Fruit fly (Drosophila melanogaster) whole organism, embryonic: Measurements from ENCODE around the gene CG9799.

ENCODE experiments used
- CG10209 ChIP-seq: fragments of 200-800 bp; sonication (Bioruptor generic); optimal IDR thresholded peaks from 3 replicates; lab custom pipeline; 2017; ENCODE audit warnings: missing biosample characterization, mild to moderate bottlenecking, missing genetic modification characterization, missing genetic modification reagents
- CG10431 ChIP-seq: fragments of 200-800 bp; sonication (Bioruptor generic); optimal IDR thresholded peaks from 3 replicates; lab custom pipeline; 2018; ENCODE audit warnings: missing biosample characterization, mild to moderate bottlenecking, missing genetic modification characterization
- CG10462 ChIP-seq: fragments of 200-800 bp; sonication (Bioruptor generic); optimal IDR thresholded peaks from 2 replicates; lab custom pipeline; 2016; ENCODE audit warnings: missing biosample characterization, missing genetic modification characterization
- CG10654 ChIP-seq: fragments of 200-800 bp; sonication (Bioruptor generic); optimal IDR thresholded peaks from 2 replicates; lab custom pipeline; 2016; ENCODE audit warnings: missing biosample characterization, missing genetic modification characterization
- CG11696 ChIP-seq: fragments of 200-800 bp; sonication (Bioruptor generic); IDR thresholded peaks from 2 replicates; pipeline ENCODE4 v1.3.6; 2022; ENCODE audit warnings: missing biosample characterization, missing genetic modification characterization
- CG11723 ChIP-seq: fragments of 200-800 bp; sonication (Bioruptor generic); optimal IDR thresholded peaks from 2 replicates; lab custom pipeline; 2017; ENCODE audit warnings: missing biosample characterization, mild to moderate bottlenecking, missing genetic modification characterization
- CG12155 ChIP-seq: fragments of 200-800 bp; sonication (Bioruptor generic); optimal IDR thresholded peaks from 3 replicates; lab custom pipeline; 2016; ENCODE audit warnings: missing biosample characterization, missing genetic modification characterization
- CG13894 ChIP-seq: fragments of 200-800 bp; sonication (Bioruptor generic); optimal IDR thresholded peaks from 3 replicates; lab custom pipeline; 2018; ENCODE audit warnings: missing biosample characterization, mild to moderate bottlenecking, missing genetic modification characterization, moderate library complexity
- CG14441 ChIP-seq: fragments of 200-800 bp; sonication (Bioruptor generic); IDR thresholded peaks from 2 replicates; pipeline ENCODE4 v1.3.6; 2022; ENCODE audit warnings: missing biosample characterization, missing genetic modification characterization
- CG1602 ChIP-seq: fragments of 200-800 bp; sonication (Bioruptor generic); optimal IDR thresholded peaks from 3 replicates; lab custom pipeline; 2016; ENCODE audit warnings: missing biosample characterization, missing genetic modification characterization
- CG17612 ChIP-seq: fragments of 200-800 bp; sonication (Bioruptor generic); IDR thresholded peaks from 2 replicates; pipeline ENCODE4 v1.3.6; 2022; ENCODE audit warnings: missing biosample characterization, missing genetic modification characterization
- CG18764 ChIP-seq: fragments of 200-800 bp; sonication (Bioruptor generic); optimal IDR thresholded peaks from 3 replicates; lab custom pipeline; 2016; ENCODE audit warnings: missing biosample characterization, missing genetic modification characterization
- CG2129 ChIP-seq: fragments of 200-800 bp; sonication (Bioruptor generic); IDR thresholded peaks from 2 replicates; pipeline ENCODE4 v1.3.6; 2022; ENCODE audit warnings: missing biosample characterization, missing genetic modification characterization; ENCODE audit not compliant: partially characterized antibody
- CG30020 ChIP-seq: fragments of 200-800 bp; optimal IDR thresholded peaks from 2 replicates; lab custom pipeline; 2019; ENCODE audit warnings: missing biosample characterization, mild to moderate bottlenecking, missing genetic modification characterization, moderate library complexity
- CG31224 ChIP-seq: fragments of 200-800 bp; sonication (Bioruptor generic); IDR thresholded peaks from 2 replicates; pipeline ENCODE4 v1.3.6; 2022; ENCODE audit warnings: missing biosample characterization, missing genetic modification characterization
- CG31388 ChIP-seq: fragments of 200-800 bp; sonication (Bioruptor generic); optimal IDR thresholded peaks from 2 replicates; lab custom pipeline; 2016; ENCODE audit warnings: missing biosample characterization, missing genetic modification characterization
- CG32532 ChIP-seq: fragments of 200-800 bp; sonication (Bioruptor generic); IDR thresholded peaks from 2 replicates; pipeline ENCODE4 v1.3.6; 2022; ENCODE audit warnings: missing biosample characterization, missing genetic modification characterization
- CG32767 ChIP-seq: fragments of 200-800 bp; sonication (Bioruptor generic); IDR thresholded peaks from 2 replicates; pipeline ENCODE4 v1.3.6; 2022; ENCODE audit warnings: missing biosample characterization, missing genetic modification characterization
- CG34376 ChIP-seq: fragments of 200-800 bp; sonication (Bioruptor generic); optimal IDR thresholded peaks from 2 replicates; lab custom pipeline; 2018; ENCODE audit warnings: missing biosample characterization, mild to moderate bottlenecking, missing genetic modification characterization
- CG34422 ChIP-seq: fragments of 200-800 bp; sonication (Bioruptor generic); IDR thresholded peaks from 3 replicates; pipeline ENCODE4 v1.3.6; 2022; ENCODE audit warnings: missing biosample characterization, missing genetic modification characterization
- CG3847 ChIP-seq: fragments of 200-800 bp; sonication (Bioruptor generic); IDR thresholded peaks from 2 replicates; pipeline ENCODE4 v1.3.6; 2022; ENCODE audit warnings: missing biosample characterization, missing genetic modification characterization
- CG4328 ChIP-seq: fragments of 200-800 bp; sonication (Bioruptor generic); optimal IDR thresholded peaks from 3 replicates; lab custom pipeline; 2017; ENCODE audit warnings: missing biosample characterization, missing genetic modification reagents, missing genetic modification characterization
- CG4404 ChIP-seq: fragments of 200-800 bp; sonication (Bioruptor generic); IDR thresholded peaks from 2 replicates; pipeline ENCODE4 v1.3.6; 2022; ENCODE audit warnings: missing biosample characterization, missing genetic modification characterization
- CG4707 ChIP-seq: fragments of 200-800 bp; sonication (Bioruptor generic); optimal IDR thresholded peaks from 2 replicates; lab custom pipeline; 2018; ENCODE audit warnings: missing biosample characterization, mild to moderate bottlenecking, missing genetic modification characterization, moderate library complexity
- CG4854 ChIP-seq: fragments of 200-800 bp; sonication (Bioruptor generic); optimal IDR thresholded peaks from 2 replicates; lab custom pipeline; 2016; ENCODE audit warnings: missing biosample characterization, missing genetic modification characterization, inconsistent platforms
- CG6683 ChIP-seq: fragments of 200-800 bp; sonication (Bioruptor generic); optimal IDR thresholded peaks from 2 replicates; lab custom pipeline; 2017; ENCODE audit warnings: missing biosample characterization, mild to moderate bottlenecking, missing genetic modification characterization, missing genetic modification reagents
- CG8359 ChIP-seq: fragments of 200-800 bp; sonication (Bioruptor generic); optimal IDR thresholded peaks from 2 replicates; lab custom pipeline; 2017; ENCODE audit warnings: missing biosample characterization, mild to moderate bottlenecking, missing genetic modification characterization, borderline replicate concordance
- CG8765 ChIP-seq: fragments of 200-800 bp; sonication (Bioruptor generic); IDR thresholded peaks from 2 replicates; pipeline ENCODE4 v1.3.6; 2022; ENCODE audit warnings: missing biosample characterization, missing genetic modification characterization
- CG9609 ChIP-seq: fragments of 200-800 bp; sonication (Bioruptor generic); optimal IDR thresholded peaks from 3 replicates; lab custom pipeline; 2016; ENCODE audit warnings: missing biosample characterization, missing genetic modification characterization
- Chrac-16 ChIP-seq: fragments of 200-800 bp; sonication (Bioruptor generic); optimal IDR thresholded peaks from 3 replicates; lab custom pipeline; 2016; ENCODE audit warnings: missing biosample characterization, missing genetic modification characterization
- CoRest ChIP-seq: fragments of 200-800 bp; sonication (Bioruptor generic); optimal IDR thresholded peaks from 3 replicates; lab custom pipeline; 2018; ENCODE audit warnings: missing biosample characterization, mild to moderate bottlenecking, missing genetic modification characterization, moderate library complexity
- Gsc ChIP-seq: fragments of 200-800 bp; sonication (Bioruptor generic); IDR thresholded peaks from 2 replicates; pipeline ENCODE4 v1.3.6; 2022; ENCODE audit warnings: missing biosample characterization, missing genetic modification characterization
- Hmx ChIP-seq: fragments of 200-800 bp; sonication (Bioruptor generic); optimal IDR thresholded peaks from 2 replicates; lab custom pipeline; 2016; ENCODE audit warnings: missing biosample characterization, missing genetic modification characterization
- Med ChIP-seq: fragments of 200-800 bp; sonication (Bioruptor generic); peaks from one replicate; lab custom pipeline; 2016; ENCODE audit warnings: missing biosample characterization, missing genetic modification characterization, mild to moderate bottlenecking, inconsistent platforms, moderate library complexity
- Opbp ChIP-seq: fragments of 200-800 bp; sonication (Bioruptor generic); IDR thresholded peaks from 3 replicates; pipeline ENCODE4 v1.3.6; 2022; ENCODE audit warnings: missing biosample characterization, missing genetic modification characterization; ENCODE audit not compliant: partially characterized antibody
- Ravus ChIP-seq: fragments of 200-800 bp; sonication (Bioruptor generic); IDR thresholded peaks from 2 replicates; pipeline ENCODE4 v1.3.6; 2022; ENCODE audit warnings: missing biosample characterization, missing genetic modification characterization
- Sry-δ ChIP-seq: fragments of 200-800 bp; sonication (Bioruptor generic); optimal IDR thresholded peaks from 2 replicates; lab custom pipeline; 2016; ENCODE audit warnings: missing biosample characterization, missing genetic modification characterization
- TFAM ChIP-seq: fragments of 200-800 bp; sonication (Bioruptor generic); optimal IDR thresholded peaks from 2 replicates; lab custom pipeline; 2017; ENCODE audit warnings: missing biosample characterization, missing genetic modification characterization, inconsistent platforms
- Usf ChIP-seq: fragments of 200-800 bp; sonication (Bioruptor generic); optimal IDR thresholded peaks from 2 replicates; lab custom pipeline; 2017; ENCODE audit warnings: missing genotype, missing biosample characterization, missing genetic modification characterization
- aop ChIP-seq: fragments of 200-800 bp; sonication (Bioruptor generic); IDR thresholded peaks from 2 replicates; pipeline ENCODE4 v1.3.6; 2022; ENCODE audit warnings: missing biosample characterization, missing genetic modification characterization
- cad ChIP-seq: fragments of >200 bp; optimal IDR thresholded peaks from 2 replicates; lab custom pipeline; 2017; ENCODE audit warnings: missing biosample characterization, missing genetic modification characterization
- danr ChIP-seq: fragments of 200-800 bp; sonication (Bioruptor generic); IDR thresholded peaks from 2 replicates; pipeline ENCODE4 v1.3.6; 2022; ENCODE audit warnings: missing biosample characterization, missing genetic modification characterization
- fd96Cb ChIP-seq: fragments of 200-800 bp; sonication (Bioruptor generic); optimal IDR thresholded peaks from 2 replicates; lab custom pipeline; 2018; ENCODE audit warnings: missing biosample characterization, mild to moderate bottlenecking, missing genetic modification characterization, moderate library complexity
- hb ChIP-seq: fragments of 200-800 bp; sonication (Bioruptor generic); IDR thresholded peaks from 3 replicates; pipeline ENCODE4 v1.3.6; 2022; ENCODE audit warnings: missing biosample characterization, missing genetic modification characterization; ENCODE audit not compliant: partially characterized antibody
- kah ChIP-seq: fragments of 200-800 bp; sonication (Bioruptor generic); optimal IDR thresholded peaks from 2 replicates; lab custom pipeline; 2018; ENCODE audit warnings: missing biosample characterization, mild to moderate bottlenecking, missing genetic modification characterization
- mam ChIP-seq: fragments of 200-800 bp; sonication (Bioruptor generic); optimal IDR thresholded peaks from 3 replicates; lab custom pipeline; 2016; ENCODE audit warnings: missing biosample characterization, missing genetic modification characterization
- repo ChIP-seq: fragments of 200-800 bp; sonication (Bioruptor generic); optimal IDR thresholded peaks from 2 replicates; lab custom pipeline; 2016; ENCODE audit warnings: missing biosample characterization, missing genetic modification characterization
- salm ChIP-seq: fragments of 200-800 bp; sonication (Bioruptor generic); optimal IDR thresholded peaks from 2 replicates; lab custom pipeline; 2018; ENCODE audit warnings: missing biosample characterization, mild to moderate bottlenecking, missing genetic modification characterization
- sc ChIP-seq, 3 experiments: fragments of >200 bp in 2 of 3; fragments of 200-800 bp in 1 of 3; sonication (Bioruptor generic) in 1 of 3; optimal IDR thresholded peaks; 2 replicates in 2 of 3; 3 replicates in 1 of 3; lab custom pipeline; 2017; ENCODE audit warnings: mild to moderate bottlenecking in 1 of 3, missing biosample characterization in 1 of 3, missing genetic modification characterization in 1 of 3, missing genetic modification reagents in 1 of 3
- sqz ChIP-seq: fragments of 200-800 bp; sonication (Bioruptor generic); optimal IDR thresholded peaks from 3 replicates; lab custom pipeline; 2018; ENCODE audit warnings: missing biosample characterization, mild to moderate bottlenecking, missing genetic modification characterization
- zfh2 ChIP-seq: fragments of 200-800 bp; sonication (Bioruptor generic); optimal IDR thresholded peaks from 2 replicates; lab custom pipeline; 2016; ENCODE audit warnings: missing biosample characterization, missing genetic modification characterization

The CG9799 gene

dm6 chr3R:13433623-13434022, 45.1 kb upstream of the CG9799 start (continued):
- TF ChIP-seq Sry-δ (GFP tag; lab: Kevin White, UChicago) (no peak), CG2129 (GFP tag; lab: Robert Waterston, UW) (no peak), repo (no peak), Chrac-16 (peak; percentile 73), CG1602 (GFP tag; lab: Kevin White, UChicago) (peak; percentile 71), CG10654 (GFP tag; lab: Kevin White, UChicago) (peak; percentile 64), cad (GFP tag; lab: Kevin White, UChicago) (no peak), CG4854 (no peak), CG6683 (GFP tag; lab: Kevin White, UChicago) (peak; percentile 26), Ravus (GFP tag; lab: Robert Waterston, UW) (no peak; the same call in 1 of the 2 replicates), danr (GFP tag; lab: Robert Waterston, UW) (no peak), aop (GFP tag; lab: Robert Waterston, UW) (no peak), CG13894 (tag; lab: Kevin White, UChicago) (no peak), Gsc (GFP tag; lab: Robert Waterston, UW) (no peak), salm (peak; percentile 81), CG8765 (GFP tag; lab: Robert Waterston, UW) (no peak), Hmx (GFP tag; lab: Kevin White, UChicago) (no peak), zfh2 (GFP tag; lab: Kevin White, UChicago) (peak; percentile 31), CoRest (tag; lab: Kevin White, UChicago) (peak; percentile 89), CG30020 (tag; lab: Kevin White, UChicago) (peak; percentile 64), CG4707 (GFP tag; lab: Kevin White, UChicago) (peak; percentile 79), CG8359 (GFP tag; lab: Kevin White, UChicago) (peak; percentile 64), CG31224 (GFP tag; lab: Robert Waterston, UW) (no peak), Med (GFP tag; lab: Kevin White, UChicago) (peak; percentile 80), Opbp (no peak), sqz (peak; percentile 42), CG10462 (GFP tag; lab: Kevin White, UChicago) (peak; percentile 72), CG11696 (GFP tag; lab: Robert Waterston, UW) (peak; percentile 75), CG3847 (peak; percentile 46; the same call in 1 of the 2 replicates), CG18764 (peak; percentile 23), CG4404 (0 out of 2 replicates have a peak, but pooled peaks have one; percentile 35), CG14441 (peak; percentile 83), CG17612 (GFP tag; lab: Robert Waterston, UW) (0 out of 2 replicates have a peak, but pooled peaks have one; percentile 30), fd96Cb (peak; percentile 53), hb (GFP tag; lab: Robert Waterston, UW) (no peak), CG32532 (GFP tag; lab: Robert Waterston, UW) (peak; percentile 75), CG34376 (GFP tag; lab: Kevin White, UChicago) (peak; percentile 12), CG11723 (GFP tag; lab: Kevin White, UChicago) (peak; percentile 78), CG31388 (GFP tag; lab: Kevin White, UChicago) (peak; percentile 42), TFAM (GFP tag; lab: Kevin White, UChicago) (no peak), CG10209 (GFP tag; lab: Kevin White, UChicago) (peak; percentile 84), CG12155 (GFP tag; lab: Kevin White, UChicago) (peak; percentile 65), sc (optimal IDR thresholded peaks at IDR 0.05; lab: Kevin White, UChicago) (no peak), sc (GFP tag; optimal IDR thresholded peaks at IDR 0.05; lab: Kevin White, UChicago) (peak; percentile 64), kah (GFP tag; lab: Kevin White, UChicago) (peak; percentile 69), CG32767 (peak; percentile 90), CG34422 (GFP tag; lab: Robert Waterston, UW) (peak; percentile 57; the same call in 1 of the 3 replicates), CG9609 (peak; percentile 31), CG10431 (GFP tag; lab: Kevin White, UChicago) (peak; percentile 67), CG4328 (GFP tag; lab: Kevin White, UChicago) (peak; percentile 16), Usf (GFP tag; lab: Kevin White, UChicago) (peak; percentile 45), mam (GFP tag; lab: Kevin White, UChicago) (peak; percentile 50)
